Worm (Caenorhabditis elegans) whole organism, young adult: Measurements from ENCODE around the gene twk-34.

Source experiments
- C17E4.6 ChIP-seq: fragments of 200-800 bp; sonication (Bioruptor generic); IDR thresholded peaks from 2 replicates; pipeline ENCODE4 v1.3.6; 2022; ENCODE audit warnings: missing genetic modification reagents, missing genetic modification characterization, missing compliant biosample characterization
- D2030.7 ChIP-seq: fragments of 200-800 bp; sonication (Bioruptor generic); IDR thresholded peaks from 2 replicates; pipeline ENCODE4 v1.3.6; 2022; ENCODE audit warnings: missing genetic modification reagents, missing genetic modification characterization, missing compliant biosample characterization
- F52B5.7 ChIP-seq: sonication (generic microtip); optimal IDR thresholded peaks from 2 replicates; lab custom pipeline; 2016; ENCODE audit warnings: mild to moderate bottlenecking, missing genetic modification characterization, missing compliant biosample characterization
- T26A5.8 ChIP-seq: sonication (generic microtip); optimal IDR thresholded peaks from 2 replicates; lab custom pipeline; 2016; ENCODE audit warnings: missing genetic modification characterization, missing compliant biosample characterization
- Y53G8AR.9 ChIP-seq: fragments of 200-800 bp; sonication (Bioruptor generic); conservative IDR thresholded peaks from 2 replicates; pipeline ENCODE4 v1.3.6; 2022; ENCODE audit warnings: missing genetic modification reagents, missing genetic modification characterization, missing compliant biosample characterization
- Y56A3A.18 ChIP-seq: fragments of 200-800 bp; sonication (Bioruptor generic); IDR thresholded peaks from 2 replicates; pipeline ENCODE4 v1.3.6; 2022; ENCODE audit warnings: missing genetic modification reagents, missing genetic modification characterization, missing compliant biosample characterization
- Y67H2A.10 ChIP-seq: fragments of 200-800 bp; sonication (Bioruptor generic); conservative IDR thresholded peaks from 2 replicates; pipeline ENCODE4 v1.3.6; 2022; ENCODE audit warnings: missing genetic modification reagents, missing genetic modification characterization, missing compliant biosample characterization
- Y79H2A.3 ChIP-seq: fragments of 200-800 bp; sonication (Bioruptor generic); conservative IDR thresholded peaks from 2 replicates; pipeline ENCODE4 v1.3.6; 2022; ENCODE audit warnings: missing genetic modification reagents, missing genetic modification characterization, missing compliant biosample characterization
- aptf-2 ChIP-seq: fragments of 200-800 bp; sonication (Bioruptor generic); conservative IDR thresholded peaks from 2 replicates; pipeline ENCODE4 v1.3.6; 2022; ENCODE audit warnings: missing genetic modification reagents, missing genetic modification characterization, missing compliant biosample characterization
- atf-7 ChIP-seq: sonication (generic microtip); optimal IDR thresholded peaks from 2 replicates; lab custom pipeline; 2017; ENCODE audit warnings: mild to moderate bottlenecking, missing genetic modification characterization, missing compliant biosample characterization
- ccch-3 ChIP-seq: fragments of 200-800 bp; sonication (Bioruptor generic); optimal IDR thresholded peaks from 2 replicates; lab custom pipeline; 2018; ENCODE audit warnings: mild to moderate bottlenecking, missing genetic modification characterization, missing compliant biosample characterization
- cebp-2 ChIP-seq: fragments of 200-800 bp; sonication (Bioruptor generic); IDR thresholded peaks from 2 replicates; pipeline ENCODE4 v1.3.6; 2022; ENCODE audit warnings: missing genetic modification characterization, missing compliant biosample characterization
- ceh-27 ChIP-seq: fragments of 200-800 bp; sonication (Bioruptor generic); optimal IDR thresholded peaks from 2 replicates; lab custom pipeline; 2018; ENCODE audit warnings: mild to moderate bottlenecking, missing genetic modification characterization, moderate library complexity, missing compliant biosample characterization
- ceh-58 ChIP-seq: fragments of 200-800 bp; sonication (Bioruptor generic); IDR thresholded peaks from 2 replicates; pipeline ENCODE4 v1.3.6; 2022; ENCODE audit warnings: missing genetic modification characterization, missing compliant biosample characterization
- dpl-1 ChIP-seq: fragments of 150-350 bp; optimal IDR thresholded peaks from 2 replicates; lab custom pipeline; 2014; ENCODE audit warnings: missing biosample characterization, missing genetic modification reagents, missing genetic modification characterization
- egl-44 ChIP-seq: fragments of 200-800 bp; sonication (Bioruptor generic); IDR thresholded peaks from 2 replicates; pipeline ENCODE4 v1.3.6; 2022; ENCODE audit warnings: missing genetic modification reagents, missing genetic modification characterization, missing compliant biosample characterization
- ekl-4 ChIP-seq: fragments of 200-800 bp; sonication (Bioruptor generic); IDR thresholded peaks from 2 replicates; pipeline ENCODE4 v1.3.6; 2022; ENCODE audit warnings: missing genetic modification reagents, missing genetic modification characterization, missing compliant biosample characterization
- hlh-26 ChIP-seq: fragments of 200-800 bp; sonication (Bioruptor generic); conservative IDR thresholded peaks from 2 replicates; pipeline ENCODE4 v1.3.6; 2022; ENCODE audit warnings: missing genetic modification reagents, missing genetic modification characterization, missing compliant biosample characterization
- hmg-1.2 ChIP-seq: fragments of 200-800 bp; sonication (Bioruptor generic); IDR thresholded peaks from 2 replicates; pipeline ENCODE4 v1.3.6; 2022; ENCODE audit warnings: missing genetic modification reagents, missing genetic modification characterization, missing compliant biosample characterization
- hmg-20 ChIP-seq: fragments of 200-800 bp; sonication (Bioruptor generic); IDR thresholded peaks from 2 replicates; pipeline ENCODE4 v1.3.6; 2022; ENCODE audit warnings: missing genetic modification reagents, missing genetic modification characterization, missing compliant biosample characterization
- lag-1 ChIP-seq: fragments of 200-800 bp; sonication (Bioruptor generic); IDR thresholded peaks from 2 replicates; pipeline ENCODE4 v1.3.6; 2022; ENCODE audit warnings: missing genetic modification reagents, missing genetic modification characterization, missing compliant biosample characterization
- lin-40 ChIP-seq: sonication (generic microtip); optimal IDR thresholded peaks from 2 replicates; lab custom pipeline; 2016; ENCODE audit warnings: missing genetic modification characterization, mild to moderate bottlenecking, missing compliant biosample characterization, missing genotype, missing genetic modification reagents
- lir-1 ChIP-seq: fragments of 200-800 bp; sonication (Bioruptor generic); conservative IDR thresholded peaks from 2 replicates; pipeline ENCODE4 v1.3.6; 2022; ENCODE audit warnings: missing genetic modification reagents, missing genetic modification characterization, missing compliant biosample characterization
- lsl-1 ChIP-seq: fragments of 200-800 bp; sonication (Bioruptor generic); optimal IDR thresholded peaks from 2 replicates; lab custom pipeline; 2018; ENCODE audit warnings: mild to moderate bottlenecking, missing genetic modification characterization, moderate library complexity, missing compliant biosample characterization
- madf-6 ChIP-seq: fragments of 200-800 bp; sonication (Bioruptor generic); IDR thresholded peaks from 2 replicates; pipeline ENCODE4 v1.3.6; 2022; ENCODE audit warnings: missing genetic modification reagents, missing genetic modification characterization, missing compliant biosample characterization
- mel-28 ChIP-seq: sonication (generic microtip); optimal IDR thresholded peaks from 2 replicates; lab custom pipeline; 2016; ENCODE audit warnings: borderline replicate concordance, mild to moderate bottlenecking, missing genetic modification characterization, missing compliant biosample characterization
- nhr-27 ChIP-seq: fragments of 200-800 bp; sonication (Bioruptor generic); optimal IDR thresholded peaks from 2 replicates; lab custom pipeline; 2018; ENCODE audit warnings: mild to moderate bottlenecking, missing genetic modification characterization, moderate library complexity, missing compliant biosample characterization
- nhr-80 ChIP-seq: sonication (generic microtip); optimal IDR thresholded peaks from 2 replicates; lab custom pipeline; 2016; ENCODE audit warnings: missing genetic modification characterization, missing compliant biosample characterization
- rec-8 ChIP-seq, 2 experiments: sonication (generic microtip); optimal IDR thresholded peaks; 2 replicates each; lab custom pipeline; 2016; ENCODE audit warnings: mild to moderate bottlenecking in 2 of 2, missing genetic modification characterization in 2 of 2, missing genetic modification reagents in 2 of 2, missing genotype in 2 of 2, missing biosample characterization in 1 of 2, missing compliant biosample characterization in 1 of 2, moderate library complexity in 1 of 2
- snpc-3.4 ChIP-seq: sonication (generic microtip); optimal IDR thresholded peaks from 2 replicates; lab custom pipeline; 2017; ENCODE audit warnings: missing genetic modification characterization, mild to moderate bottlenecking, missing compliant biosample characterization, antibody characterized with exemption, moderate library complexity, missing genotype, missing genetic modification reagents
- snpc-4 ChIP-seq, 5 experiments: fragments of 150-350 bp in 1 of 5; sonication (generic microtip) in 4 of 5; optimal IDR thresholded peaks; 2 replicates each; lab custom pipeline; 2014 to 2018; ENCODE audit warnings: missing genetic modification characterization in 5 of 5, missing biosample characterization in 3 of 5, antibody characterized with exemption in 2 of 5, mild to moderate bottlenecking in 2 of 5, missing compliant biosample characterization in 2 of 5, missing genotype in 2 of 5, moderate library complexity in 2 of 5, missing genetic modification reagents in 1 of 5
- sptf-2 ChIP-seq: fragments of 200-800 bp; sonication (Bioruptor generic); optimal IDR thresholded peaks from 2 replicates; lab custom pipeline; 2018; ENCODE audit warnings: mild to moderate bottlenecking, missing genetic modification characterization, missing compliant biosample characterization
- tlf-1 ChIP-seq: fragments of 200-800 bp; sonication (Bioruptor generic); optimal IDR thresholded peaks from 2 replicates; lab custom pipeline; 2018; ENCODE audit warnings: mild to moderate bottlenecking, missing genetic modification characterization, missing compliant biosample characterization
- unc-62 ChIP-seq: fragments of 150-350 bp; optimal IDR thresholded peaks from 2 replicates; lab custom pipeline; 2014; ENCODE audit warnings: missing biosample characterization, missing genetic modification reagents, missing genetic modification characterization
- xnd-1 ChIP-seq: sonication (generic microtip); optimal IDR thresholded peaks from 2 replicates; lab custom pipeline; 2016; ENCODE audit warnings: missing genotype, missing genetic modification reagents, missing genetic modification characterization, missing compliant biosample characterization
- ztf-18 ChIP-seq: sonication (generic microtip); optimal IDR thresholded peaks from 2 replicates; lab custom pipeline; 2016; ENCODE audit warnings: missing genotype, mild to moderate bottlenecking, missing genetic modification characterization, missing compliant biosample characterization
- ztf-26 ChIP-seq: sonication (generic microtip); optimal IDR thresholded peaks from 2 replicates; lab custom pipeline; 2017; ENCODE audit warnings: missing genetic modification characterization, missing compliant biosample characterization

Gene twk-34

DNA sequence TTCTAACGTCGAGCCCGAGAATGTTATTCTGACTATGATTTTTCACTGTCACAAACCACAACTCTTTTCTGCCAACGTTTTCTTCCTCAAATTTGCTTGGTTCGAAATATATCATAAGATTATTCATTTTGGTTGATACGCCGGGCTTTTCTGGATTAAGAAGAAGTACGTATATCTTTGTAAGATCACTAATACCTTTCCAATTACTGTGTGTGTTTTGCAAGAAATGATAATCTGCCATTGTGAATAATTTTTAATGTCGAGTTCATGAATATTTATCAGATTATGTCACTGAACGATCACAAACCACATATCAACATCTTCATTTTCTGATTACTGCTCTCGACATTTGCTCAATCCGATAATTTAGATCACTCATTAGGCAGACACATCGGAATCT lies 19.2 kb upstream of the twk-34 start, which contains the start of gene nhr-196:
TSS of gene nhr-196 (plus strand) at position 118 of the 400 bp plus-strand sequence.
- TF ChIP-seq lsl-1, result no peak
- no peak for TF ChIP-seq nhr-80 (tag; lab: Kevin White, UChicago)
- no peak for TF ChIP-seq ztf-26 (tag; lab: Kevin White, UChicago)
- no peak for TF ChIP-seq Y53G8AR.9

DNA sequence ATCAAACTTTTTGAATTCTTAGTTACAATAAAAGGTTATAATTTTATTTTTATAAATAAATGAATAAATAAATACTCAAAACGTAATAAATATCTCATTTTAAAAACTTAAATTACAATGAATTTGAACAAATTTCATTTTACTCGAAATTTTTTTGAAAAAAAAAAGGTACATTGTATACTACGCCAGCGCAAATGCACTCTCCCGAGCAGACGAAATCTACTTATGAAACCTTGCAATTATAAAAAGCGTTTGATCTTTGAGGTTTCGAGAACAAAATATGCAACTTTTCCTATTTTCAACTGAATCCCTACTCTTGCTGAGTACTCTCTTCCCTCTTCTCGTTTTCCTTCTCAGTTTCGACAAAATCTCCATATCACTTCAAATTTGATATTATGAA lies 17.1 kb upstream of the twk-34 start, which contains the start of gene nhr-197:
TSS of gene nhr-197 (plus strand) at position 301 of the 400 bp plus-strand sequence.
- TF ChIP-seq lir-1, result no peak
- TF ChIP-seq snpc-3.4 (tag; lab: Kevin White, UChicago), result no peak
- no peak for TF ChIP-seq lag-1 (GFP tag; lab: Robert Waterston, UW)
- TF ChIP-seq unc-62, result no peak
- no peak for TF ChIP-seq nhr-27
- TF ChIP-seq rec-8 (tag; optimal IDR thresholded peaks at IDR 0.05; lab: Kevin White, UChicago), result no peak
- no peak for TF ChIP-seq C17E4.6 (GFP tag; lab: Robert Waterston, UW)
- no peak for TF ChIP-seq Y56A3A.18 (GFP tag; lab: Robert Waterston, UW)

DNA sequence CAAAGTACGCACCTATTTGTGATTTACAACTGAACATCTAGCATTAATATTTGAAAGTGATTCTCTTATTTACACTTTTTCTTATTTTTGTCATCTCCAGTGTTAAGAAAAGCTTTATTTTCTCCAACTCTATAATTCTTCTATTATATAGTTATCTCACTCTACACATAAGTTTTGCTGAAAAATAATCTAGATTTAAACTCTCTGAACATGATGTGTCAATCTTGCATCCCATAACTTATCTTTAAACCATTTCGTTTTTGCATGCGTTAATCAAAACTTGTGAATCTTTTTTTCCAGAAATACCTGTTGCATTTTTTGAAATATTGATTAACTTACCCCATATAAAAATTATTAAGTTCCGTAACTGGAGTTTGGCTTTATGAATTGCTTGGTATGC lies 14.8 kb upstream of the twk-34 start, which contains the start of gene nhr-268:
TSS of gene nhr-268 (plus strand) at position 301 of the 400 bp plus-strand sequence.
- TF ChIP-seq hmg-1.2 (GFP tag; lab: Robert Waterston, UW) (no peak), lin-40 (tag; lab: Kevin White, UChicago) (no peak), atf-7 (tag; lab: Kevin White, UChicago) (no peak), F52B5.7 (no peak), cebp-2 (GFP tag; lab: Robert Waterston, UW) (no peak), hmg-20 (no peak), madf-6 (GFP tag; lab: Robert Waterston, UW) (no peak), dpl-1 (GFP tag; lab: Kevin White, UChicago) (no peak), Y79H2A.3 (GFP tag; lab: Robert Waterston, UW) (no peak), ccch-3 (no peak), Y67H2A.10 (GFP tag; lab: Robert Waterston, UW) (no peak), ztf-18 (tag; lab: Kevin White, UChicago) (no peak), xnd-1 (no peak), ekl-4 (GFP tag; lab: Robert Waterston, UW) (no peak)

DNA sequence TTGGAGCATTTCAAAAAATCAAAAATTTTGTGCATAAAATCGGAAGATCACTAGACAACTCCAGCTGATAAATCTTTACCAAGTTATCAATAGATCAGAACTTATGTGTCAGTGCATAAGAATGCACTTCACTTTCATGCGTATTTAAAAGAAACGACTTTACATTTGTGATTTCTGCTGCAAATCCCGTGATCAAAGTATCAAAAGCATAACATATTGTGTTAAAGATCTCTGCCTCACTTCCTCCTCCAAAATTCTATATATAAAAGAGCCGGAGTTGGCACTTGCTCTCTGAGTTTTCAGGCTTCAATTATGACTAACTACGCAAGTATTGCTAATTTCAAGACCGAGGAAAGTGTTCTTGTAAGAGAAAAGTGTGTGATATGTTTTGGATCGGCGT lies 11.1 kb upstream of the twk-34 start, which contains the start of gene nhr-198:
TSS of gene nhr-198 (plus strand) at position 313 of the 400 bp plus-strand sequence.
- TF ChIP-seq egl-44 (GFP tag; lab: Robert Waterston, UW) (no peak), aptf-2 (no peak), mel-28 (tag; lab: Kevin White, UChicago) (no peak), sptf-2 (GFP tag; lab: Kevin White, UChicago) (no peak), ceh-58 (no peak), ceh-27 (GFP tag; lab: Kevin White, UChicago) (no peak), D2030.7 (no peak)

DNA sequence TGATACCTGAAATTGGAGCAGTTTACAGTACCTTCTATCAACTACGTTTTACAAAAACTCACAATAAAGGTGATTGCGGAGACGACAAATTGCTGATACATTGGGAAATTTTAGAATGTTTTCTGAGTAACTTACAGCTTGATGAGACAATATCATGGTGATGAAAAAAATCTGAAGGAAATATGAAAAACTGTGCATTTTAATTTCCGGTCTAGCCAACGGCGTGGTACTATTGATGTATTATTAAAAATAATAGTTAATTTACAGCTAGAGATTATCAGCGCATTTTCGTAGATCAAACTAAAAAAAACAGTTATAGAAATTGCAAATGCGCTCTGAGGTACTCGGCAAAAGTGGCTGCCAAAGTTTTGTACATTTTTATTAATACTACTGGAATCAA lies 6.7 kb upstream of the twk-34 start, which contains the start of gene srx-29:
TSS of gene srx-29 (minus strand) at position 101 of the 400 bp plus-strand sequence.
- TF ChIP-seq rec-8 (tag; optimal IDR thresholded peaks at IDR 0.05; lab: Kevin White, UChicago) (no peak), snpc-4 (GFP tag; optimal IDR thresholded peaks at IDR 0.05; lab: Kevin White, UChicago) (no peak), snpc-4 (tag; optimal IDR thresholded peaks at IDR 0.05; lab: Kevin White, UChicago) (no peak), mel-28 (tag; lab: Kevin White, UChicago) (no peak), tlf-1 (no peak), hlh-26 (GFP tag; lab: Robert Waterston, UW) (no peak), T26A5.8 (tag; lab: Kevin White, UChicago) (no peak)
